Worm (Caenorhabditis elegans) whole organism, L4 larva: Measurements from ENCODE around the gene Y48D7A.1.

Source experiments
- ama-1 ChIP-seq: fragments of 150-350 bp; optimal IDR thresholded peaks from 2 replicates; lab custom pipeline; 2014; ENCODE audit warnings: inconsistent platforms, mixed read lengths
- ceh-82 ChIP-seq: sonication (generic microtip); optimal IDR thresholded peaks from 2 replicates; lab custom pipeline; 2017; ENCODE audit warnings: missing biosample characterization, missing genetic modification characterization
- daf-12 ChIP-seq: fragments of 150-350 bp; optimal IDR thresholded peaks from 2 replicates; lab custom pipeline; 2014; ENCODE audit warnings: missing biosample characterization, missing genetic modification reagents, missing genetic modification characterization
- fos-1 ChIP-seq: fragments of 150-350 bp; optimal IDR thresholded peaks from 2 replicates; lab custom pipeline; 2014; ENCODE audit warnings: missing biosample characterization, missing genetic modification characterization
- lsy-2 ChIP-seq, 2 experiments: fragments of 150-350 bp in 1 of 2; sonication (generic microtip) in 1 of 2; optimal IDR thresholded peaks; 2 replicates each; lab custom pipeline; 2014 to 2017; ENCODE audit warnings: missing biosample characterization in 2 of 2, missing genetic modification characterization in 2 of 2
- nhr-25 ChIP-seq: sonication (generic microtip); optimal IDR thresholded peaks from 2 replicates; lab custom pipeline; 2017; ENCODE audit warnings: missing genetic modification characterization, mild to moderate bottlenecking, missing compliant biosample characterization, antibody characterized with exemption, moderate library complexity, borderline replicate concordance; ENCODE audit not compliant: insufficient read depth
- pha-4 ChIP-seq, 2 experiments: fragments of 150-350 bp in 1 of 2; fragments of 200-800 bp in 1 of 2; sonication (Bioruptor generic) in 1 of 2; IDR thresholded peaks in 1 of 2; optimal IDR thresholded peaks in 1 of 2; 2 replicates each; pipeline versions ENCODE4 v1.3.6 to Lab custom; 2014 to 2022; ENCODE audit warnings: missing genetic modification characterization in 2 of 2, missing genetic modification reagents in 2 of 2, missing biosample characterization in 1 of 2, missing compliant biosample characterization in 1 of 2
- snpc-1.2 ChIP-seq: fragments of 200-800 bp; sonication (Bioruptor generic); IDR thresholded peaks from 2 replicates; pipeline ENCODE4 v1.3.6; 2022; ENCODE audit warnings: missing genetic modification reagents, missing genetic modification characterization, missing compliant biosample characterization
- spr-1 ChIP-seq: sonication (generic microtip); optimal IDR thresholded peaks from 2 replicates; lab custom pipeline; 2016; ENCODE audit warnings: mild to moderate bottlenecking, missing genetic modification characterization, missing compliant biosample characterization
- unc-62 ChIP-seq, 3 experiments: fragments of 150-350 bp in 1 of 3; sonication (generic microtip); optimal IDR thresholded peaks in 2 of 3; peaks in 1 of 3; 1 replicate in 1 of 3; 2 replicates in 2 of 3; lab custom pipeline; 2014 to 2017; ENCODE audit warnings: missing biosample characterization in 3 of 3, missing genetic modification characterization in 3 of 3, missing genetic modification reagents in 3 of 3, missing genotype in 1 of 3
- zag-1 ChIP-seq: fragments of 150-350 bp; optimal IDR thresholded peaks from 2 replicates; lab custom pipeline; 2014; ENCODE audit warnings: missing biosample characterization, missing genetic modification characterization

DNA sequence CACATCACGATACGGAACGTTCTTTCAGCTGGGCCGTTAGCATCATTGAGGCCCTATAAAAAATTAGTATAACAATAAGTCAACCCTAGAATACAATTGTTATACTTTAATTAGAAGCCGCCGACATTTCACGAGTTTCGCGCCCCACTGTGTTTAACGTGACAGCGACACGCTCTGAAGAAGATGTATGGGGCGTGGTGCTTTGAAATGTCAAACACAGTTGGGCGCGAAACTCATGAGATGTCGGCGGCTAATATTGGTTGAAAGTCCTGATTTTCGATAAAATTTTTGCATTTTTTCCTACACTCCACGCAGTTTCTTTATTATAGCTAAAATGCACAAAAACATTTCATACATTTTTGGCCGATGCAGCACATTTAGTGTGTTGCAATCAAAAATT lies 46.8 kb downstream of the Y48D7A.1 start:
- TF ChIP-seq pha-4 (GFP tag; IDR thresholded peaks at IDR 0.05; lab: Robert Waterston, UW) (no peak), pha-4 (tag; optimal IDR thresholded peaks at IDR 0.05; lab: Kevin White, UChicago) (no peak), ceh-82 (tag; lab: Kevin White, UChicago) (no peak), nhr-25 (tag; lab: Kevin White, UChicago) (no peak), fos-1 (tag; lab: Kevin White, UChicago) (no peak), lsy-2 (tag; optimal IDR thresholded peaks at IDR 0.05; lab: Kevin White, UChicago) (no peak), spr-1 (no peak), snpc-1.2 (GFP tag; lab: Robert Waterston, UW) (no peak), unc-62 (GFP tag; optimal IDR thresholded peaks at IDR 0.05 in 1 of 2; lab: Kevin White, UChicago) (no peak), unc-62 (tag; optimal IDR thresholded peaks at IDR 0.05; lab: Kevin White, UChicago) (no peak), daf-12 (tag; lab: Kevin White, UChicago) (no peak), ama-1 (lab: Kevin White, UChicago) (no peak), zag-1 (no peak)
